Fruit fly (Drosophila melanogaster): ENCODE results near the gene CG12506.

CG12506 gene

DNA sequence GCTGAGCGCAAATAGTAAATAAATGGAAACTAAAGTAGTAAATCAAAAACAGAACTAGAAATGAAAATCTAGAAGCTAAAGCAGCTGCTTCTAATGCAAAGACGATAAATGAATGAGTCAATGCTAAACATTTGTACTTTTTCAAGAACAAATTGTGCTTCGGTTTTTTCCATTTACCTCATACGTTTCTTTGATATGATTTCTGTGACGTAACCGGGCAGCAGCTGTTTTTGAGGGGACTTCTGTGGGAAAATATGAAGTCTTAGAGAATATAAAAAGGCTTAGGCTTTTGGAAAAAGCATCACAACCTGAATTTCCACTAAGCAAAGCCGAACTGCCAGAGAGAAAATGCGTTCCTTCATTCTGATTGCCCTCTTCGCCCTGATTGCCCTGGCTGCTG, at the start of gene CG12506:
TSS of gene CG12506 (plus strand) at position 301 of the 400 bp plus-strand sequence.
- TF ChIP-seq Dref (GFP tag; IDR thresholded peaks at IDR 0.05) (0 out of 2 replicates have a peak, but pooled peaks have one; percentile 5), CG12104 (GFP tag; optimal IDR thresholded peaks at IDR 0.05) (no peak)

DNA sequence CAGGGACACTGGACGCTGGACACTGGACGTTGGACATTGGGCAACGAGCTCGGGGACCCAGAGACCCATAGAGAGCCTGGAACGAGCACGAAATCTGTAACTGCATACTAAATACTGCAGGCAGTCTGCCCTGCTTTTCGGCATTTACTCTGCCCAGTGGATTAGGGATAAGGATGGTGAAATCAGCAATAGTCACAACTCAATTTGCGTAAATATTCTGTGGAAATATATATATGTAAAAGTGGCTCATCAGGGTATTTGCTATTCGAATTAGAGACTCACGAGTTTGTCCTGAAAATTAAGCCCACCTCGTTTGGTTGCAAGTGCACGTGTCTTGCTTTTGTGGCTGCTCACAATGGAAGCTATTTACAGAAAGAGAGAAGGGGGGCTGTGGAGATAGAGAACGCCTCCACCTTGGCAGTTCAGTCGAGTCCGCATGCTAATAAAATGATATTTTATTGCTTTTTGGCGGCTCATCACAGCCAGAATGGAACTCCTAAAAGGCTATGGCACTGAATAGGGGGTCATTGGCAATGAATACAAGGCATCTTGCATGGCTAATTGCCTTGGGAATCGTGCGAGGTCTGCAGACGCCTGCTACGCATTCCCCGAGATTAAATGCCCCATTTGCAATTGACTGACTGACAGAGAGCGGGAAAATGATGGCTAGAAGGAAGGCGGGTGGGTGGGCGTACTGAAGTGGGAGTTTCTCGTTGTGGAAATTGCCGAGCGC, 49.4 kb upstream of the CG12506 start:
- TF ChIP-seq Drgx (GFP tag; IDR thresholded peaks at IDR 0.05) (peak; percentile 20; the same call in 1 of the 2 replicates), CG6272 (GFP tag; IDR thresholded peaks at IDR 0.05) (no peak)

DNA sequence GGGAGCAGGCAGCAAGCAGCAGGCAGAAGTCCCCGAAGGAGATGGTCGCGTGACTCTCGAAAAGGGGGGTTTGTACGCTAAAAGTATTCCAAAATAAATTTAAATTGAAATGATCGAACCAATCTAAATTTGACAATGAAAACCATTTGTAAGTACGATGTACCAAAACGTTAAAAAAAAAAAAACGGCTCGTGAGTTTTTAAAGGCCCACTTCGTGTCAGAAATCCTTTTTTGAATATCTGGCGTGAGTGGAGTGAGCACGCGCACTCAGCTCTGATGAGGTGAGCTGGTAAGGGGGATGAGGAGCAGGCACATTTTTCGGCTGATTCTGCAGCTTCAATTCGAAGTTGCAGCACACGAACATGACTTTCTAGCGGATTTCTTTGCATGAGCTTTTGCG, 48.6 kb upstream of the CG12506 start:
- TF ChIP-seq CG7357 (GFP tag; IDR thresholded peaks at IDR 0.05) (no peak), gem (tag; optimal IDR thresholded peaks at IDR 0.05) (no peak), Bgb (GFP tag; IDR thresholded peaks at IDR 0.05; ENCODE audit: partially characterized antibody) (no peak), stc (GFP tag; IDR thresholded peaks at IDR 0.05) (no peak), NC2α (GFP tag; optimal IDR thresholded peaks at IDR 0.05) (no peak), jing (GFP tag; optimal IDR thresholded peaks at IDR 0.05) (no peak), GATAe (GFP tag; conservative IDR thresholded peaks at IDR 0.05) (no peak), CG9932 (GFP tag; IDR thresholded peaks at IDR 0.05) (no peak), CG3407 (GFP tag; optimal IDR thresholded peaks at IDR 0.05) (no peak), Nf-YB (GFP tag; optimal IDR thresholded peaks at IDR 0.05) (no peak), cwo (GFP tag; optimal IDR thresholded peaks at IDR 0.05) (no peak), Fer2 (tag; optimal IDR thresholded peaks at IDR 0.05) (no peak), CG34422 (GFP tag; IDR thresholded peaks at IDR 0.05) (no peak), Eip74EF (GFP tag; optimal IDR thresholded peaks at IDR 0.05) (no peak), eve (GFP tag; optimal IDR thresholded peaks at IDR 0.05) (no peak)

DNA sequence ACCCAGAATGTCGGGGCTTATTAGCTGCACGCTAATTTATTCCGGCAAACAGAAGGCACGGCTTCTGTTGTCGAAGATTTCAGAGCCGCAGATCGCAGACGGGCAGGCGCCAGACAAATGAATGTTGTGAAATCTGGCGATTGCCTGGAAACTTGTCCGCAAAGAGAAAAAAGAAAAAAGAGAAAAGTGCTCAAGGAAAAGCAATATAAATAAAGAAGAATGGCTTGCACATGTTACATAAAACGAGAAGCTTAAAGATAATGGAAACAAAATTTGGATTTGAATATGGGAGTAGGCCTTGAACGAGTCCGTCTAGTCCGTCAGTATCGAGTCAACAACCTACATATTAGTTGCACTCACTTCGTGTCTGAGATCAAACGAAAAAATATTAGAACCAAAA, 45.3 kb upstream of the CG12506 start, which contains the start of gene Hsp60B:
TSS of gene Hsp60B (plus strand) at position 301 of the 400 bp plus-strand sequence.
- TF ChIP-seq CG8924 (tag; optimal IDR thresholded peaks at IDR 0.05) (no peak), NFAT (GFP tag; IDR thresholded peaks at IDR 0.05) (no peak), Hsf (GFP tag; optimal IDR thresholded peaks at IDR 0.05) (no peak), CG6272 (GFP tag; IDR thresholded peaks at IDR 0.05) (no peak), chinmo (GFP tag; IDR thresholded peaks at IDR 0.05; ENCODE audit: partially characterized antibody) (no peak), CG12104 (GFP tag; optimal IDR thresholded peaks at IDR 0.05) (no peak), pnt (GFP tag; optimal IDR thresholded peaks at IDR 0.05) (no peak), CG13775 (GFP tag; optimal IDR thresholded peaks at IDR 0.05) (no peak), Neu2 (GFP tag; optimal IDR thresholded peaks at IDR 0.05; ENCODE audit: borderline replicate concordance) (no peak), CG34422 (GFP tag; IDR thresholded peaks at IDR 0.05) (no peak), dimm (GFP tag; IDR thresholded peaks at IDR 0.05) (no peak), CG7928 (GFP tag; optimal IDR thresholded peaks at IDR 0.05) (no peak)

DNA sequence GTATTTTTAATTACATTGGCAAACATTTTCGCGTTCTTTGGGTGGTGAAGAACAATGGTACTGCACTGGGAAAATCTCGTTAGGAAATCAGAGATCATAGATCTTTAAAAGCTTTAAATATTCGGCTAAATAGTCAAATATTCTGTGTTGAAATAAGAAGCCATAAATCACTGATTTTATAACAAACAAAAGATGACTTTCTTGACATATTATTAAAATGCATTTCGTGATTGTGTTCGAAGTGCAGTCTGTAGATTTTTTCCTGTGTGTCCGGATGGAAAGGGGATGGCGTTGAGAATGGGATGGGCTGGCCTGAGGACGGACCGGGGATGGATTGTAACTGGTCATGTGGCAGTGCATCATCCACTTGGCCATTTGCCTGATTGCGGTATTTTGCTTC, 41.2 kb upstream of the CG12506 start:
- TF ChIP-seq Gsc (GFP tag; IDR thresholded peaks at IDR 0.05) (no peak), CG7372 (GFP tag; IDR thresholded peaks at IDR 0.05) (no peak), CHES-1-like (GFP tag; optimal IDR thresholded peaks at IDR 0.05) (no peak), trh (GFP tag; optimal IDR thresholded peaks at IDR 0.05) (no peak), stwl (tag; optimal IDR thresholded peaks at IDR 0.05) (no peak), Awh (GFP tag; IDR thresholded peaks at IDR 0.05) (no peak), p53 (GFP tag; optimal IDR thresholded peaks at IDR 0.05) (no peak), jumu (GFP tag; optimal IDR thresholded peaks at IDR 0.05) (no peak), CG11695 (GFP tag; IDR thresholded peaks at IDR 0.05) (no peak), dimm (GFP tag; IDR thresholded peaks at IDR 0.05) (no peak), CG14050 (GFP tag; IDR thresholded peaks at IDR 0.05) (no peak), CG16815 (GFP tag; optimal IDR thresholded peaks at IDR 0.05) (no peak), CG9817 (tag; optimal IDR thresholded peaks at IDR 0.05) (no peak), HLHmδ (GFP tag; optimal IDR thresholded peaks at IDR 0.05) (no peak), ro (GFP tag; IDR thresholded peaks at IDR 0.05) (no peak), zfh2 (GFP tag; optimal IDR thresholded peaks at IDR 0.05) (no peak), PHDP (tag; optimal IDR thresholded peaks at IDR 0.05) (no peak), fd64A (GFP tag; optimal IDR thresholded peaks at IDR 0.05) (no peak)
